Worm (Caenorhabditis elegans): ENCODE results near the gene clec-39.

The clec-39 gene

DNA sequence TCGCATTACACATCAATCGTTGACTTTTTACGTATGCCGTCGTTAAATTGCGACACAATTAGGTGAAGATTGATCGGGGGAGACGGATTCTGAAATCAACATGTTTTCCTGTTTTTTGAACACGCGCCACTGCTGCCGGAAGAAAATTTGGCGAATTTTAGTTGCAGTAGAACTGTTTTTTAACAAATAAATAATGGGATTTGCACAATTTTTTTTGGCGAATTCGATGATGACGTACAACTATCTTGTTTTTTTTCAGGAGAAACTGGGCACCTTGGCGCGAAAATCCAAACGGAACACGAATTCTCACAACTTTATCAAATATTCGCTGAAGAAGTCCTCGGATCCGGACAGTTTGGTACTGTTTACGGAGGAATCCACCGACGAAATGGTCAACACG lies 46.9 kb downstream of the clec-39 start:
- TF ChIP-seq nhr-129 (tag; optimal IDR thresholded peaks at IDR 0.05), result no peak
- no peak for TF ChIP-seq nhr-23 (tag; optimal IDR thresholded peaks at IDR 0.05)
- no peak for TF ChIP-seq F13H6.1 (tag; optimal IDR thresholded peaks at IDR 0.05)
- no peak for TF ChIP-seq C34F6.9 (tag; optimal IDR thresholded peaks at IDR 0.05)
- TF ChIP-seq sma-9 (GFP tag; optimal IDR thresholded peaks at IDR 0.05), result no peak
- no peak for TF ChIP-seq sma-9 (tag; optimal IDR thresholded peaks at IDR 0.05)
- TF ChIP-seq nhr-77 (tag; optimal IDR thresholded peaks at IDR 0.05), result no peak
- TF ChIP-seq blmp-1 (tag; optimal IDR thresholded peaks at IDR 0.05; ENCODE audit: insufficient read depth), result no peak
- TF ChIP-seq ama-1 (optimal IDR thresholded peaks at IDR 0.05), result no peak
- TF ChIP-seq gmeb-1 (tag; optimal IDR thresholded peaks at IDR 0.05), result no peak
- no peak for TF ChIP-seq sma-3 (GFP tag; optimal IDR thresholded peaks at IDR 0.05)
- TF ChIP-seq ceh-82 (tag; optimal IDR thresholded peaks at IDR 0.05), result no peak
- no peak for TF ChIP-seq elt-1 (tag; optimal IDR thresholded peaks at IDR 0.05)
- no peak for TF ChIP-seq dmd-4 (tag; optimal IDR thresholded peaks at IDR 0.05)
- TF ChIP-seq elt-3 (tag; optimal IDR thresholded peaks at IDR 0.05), result no peak
- no peak for TF ChIP-seq nhr-25 (tag; optimal IDR thresholded peaks at IDR 0.05)
- TF ChIP-seq ceh-16 (tag; optimal IDR thresholded peaks at IDR 0.05), result no peak
- no peak for TF ChIP-seq R02D3.7 (tag; optimal IDR thresholded peaks at IDR 0.05)
- no peak for TF ChIP-seq fos-1 (tag; optimal IDR thresholded peaks at IDR 0.05)

ce11 chrV:16788967-16789366 lies 49.9 kb downstream of the clec-39 start, which contains the start of gene immt-2:
immt-2 (plus strand) TSS chrV:16789267.
- TF ChIP-seq gmeb-1 (tag; optimal IDR thresholded peaks at IDR 0.05) (no peak), lin-11 (tag; optimal IDR thresholded peaks at IDR 0.05) (no peak), ztf-1 (GFP tag; conservative IDR thresholded peaks at IDR 0.05) (no peak)
